Worm (Caenorhabditis elegans) whole organism, L2 larva: ENCODE data around the gene C18H2.5.

Source experiments
- ama-1 ChIP-seq: fragments of 150-350 bp; optimal IDR thresholded peaks from 2 replicates; lab custom pipeline; 2018; ENCODE audit warnings: inconsistent platforms
- crh-2 ChIP-seq: sonication (generic microtip); optimal IDR thresholded peaks from 2 replicates; lab custom pipeline; 2017; ENCODE audit warnings: missing biosample characterization, missing genetic modification characterization
- lsy-2 ChIP-seq, 2 experiments: fragments of 150-350 bp in 1 of 2; sonication (generic microtip) in 1 of 2; optimal IDR thresholded peaks; 2 replicates each; lab custom pipeline; 2014 to 2017; ENCODE audit warnings: missing biosample characterization in 2 of 2, missing genetic modification characterization in 2 of 2
- zag-1 ChIP-seq: fragments of 150-350 bp; optimal IDR thresholded peaks from 2 replicates; lab custom pipeline; 2014; ENCODE audit warnings: missing biosample characterization, missing genetic modification characterization
- ztf-11 ChIP-seq: sonication (generic microtip); optimal IDR thresholded peaks from 2 replicates; lab custom pipeline; 2017; ENCODE audit warnings: missing biosample characterization, missing genetic modification characterization

- no peak for TF ChIP-seq lsy-2 (tag; optimal IDR thresholded peaks at IDR 0.05; lab: Kevin White, UChicago)
- no peak for TF ChIP-seq ztf-11
- TF ChIP-seq zag-1 (tag; lab: Kevin White, UChicago): no peak
- TF ChIP-seq crh-2: no peak
- TF ChIP-seq ama-1 (lab: Kevin White, UChicago): no peak
These were observed 43.6 kb upstream of the C18H2.5 start for ce11 chrIII:7737646-7738258.
